Worm (Caenorhabditis elegans): Measurements from ENCODE around the gene gei-13.

ce11 chrIII:9629054-9629453, 7.9 kb downstream of the gei-13 start, which contains the start of gene tbg-1:
- no peak for TF ChIP-seq nhr-76 (tag; optimal IDR thresholded peaks at IDR 0.05)
- no peak for TF ChIP-seq nhr-25 (tag; optimal IDR thresholded peaks at IDR 0.05)
